Worm (Caenorhabditis elegans) whole organism, young adult: ENCODE measurements around the gene acly-1.

Source experiments
- T07F8.4 ChIP-seq: sonication (generic microtip); optimal IDR thresholded peaks from 2 replicates; lab custom pipeline; 2016; ENCODE audit warnings: mild to moderate bottlenecking, missing genetic modification characterization, moderate library complexity, missing compliant biosample characterization
- lag-1 ChIP-seq: fragments of 200-800 bp; sonication (Bioruptor generic); IDR thresholded peaks from 2 replicates; pipeline ENCODE4 v1.3.6; 2022; ENCODE audit warnings: missing genetic modification reagents, missing genetic modification characterization, missing compliant biosample characterization
- mes-4 ChIP-seq: sonication (generic microtip); optimal IDR thresholded peaks from 2 replicates; lab custom pipeline; 2016; ENCODE audit warnings: missing genotype, missing genetic modification characterization, missing compliant biosample characterization
- nhr-27 ChIP-seq: fragments of 200-800 bp; sonication (Bioruptor generic); optimal IDR thresholded peaks from 2 replicates; lab custom pipeline; 2018; ENCODE audit warnings: mild to moderate bottlenecking, missing genetic modification characterization, moderate library complexity, missing compliant biosample characterization
- nhr-90 ChIP-seq: sonication (generic microtip); optimal IDR thresholded peaks from 2 replicates; lab custom pipeline; 2016; ENCODE audit warnings: missing genotype, mild to moderate bottlenecking, missing genetic modification characterization, missing compliant biosample characterization
- rcor-1 ChIP-seq: fragments of 200-800 bp; sonication (Bioruptor generic); IDR thresholded peaks from 2 replicates; pipeline ENCODE4 v1.3.6; 2022; ENCODE audit warnings: missing genetic modification reagents, missing genetic modification characterization, missing compliant biosample characterization
- unc-62 ChIP-seq: fragments of 150-350 bp; optimal IDR thresholded peaks from 2 replicates; lab custom pipeline; 2014; ENCODE audit warnings: missing biosample characterization, missing genetic modification reagents, missing genetic modification characterization

DNA sequence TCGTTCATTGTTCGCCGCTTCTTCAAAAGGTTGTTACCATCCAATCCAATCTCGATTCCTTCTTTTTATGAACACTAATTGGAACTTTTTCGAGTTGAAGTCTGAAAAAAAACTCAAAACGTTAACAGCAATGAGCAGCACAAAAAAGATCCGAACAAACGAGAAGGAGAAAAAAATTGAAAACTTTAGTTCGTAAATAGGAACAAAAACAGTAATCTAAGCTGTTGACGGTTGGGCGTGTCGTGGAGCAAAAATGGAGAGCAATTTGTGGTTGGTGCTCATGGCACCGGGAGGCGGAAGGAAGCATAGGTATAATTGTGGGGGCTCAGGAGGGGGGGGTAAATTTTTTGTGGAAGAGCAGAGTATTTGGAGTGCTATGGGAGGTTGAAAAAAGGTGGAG lies 42.0 kb downstream of the acly-1 start, which contains the start of gene toca-1:
- TF ChIP-seq rcor-1 (GFP tag; lab: Robert Waterston, UW), result no peak
- TF ChIP-seq T07F8.4 (tag; lab: Kevin White, UChicago), result no peak
- no peak for TF ChIP-seq nhr-90 (tag; lab: Kevin White, UChicago)
- no peak for TF ChIP-seq nhr-27 (tag; lab: Kevin White, UChicago)
- TF ChIP-seq lag-1, result no peak
- TF ChIP-seq unc-62, result no peak
- no peak for TF ChIP-seq mes-4 (tag; lab: Kevin White, UChicago)
